Worm (Caenorhabditis elegans) whole organism, late embryonic: Measurements from ENCODE around the gene R02F11.1.

ENCODE experiments used
- K09A11.1 ChIP-seq: sonication (generic microtip); optimal IDR thresholded peaks from 2 replicates; lab custom pipeline; 2017; ENCODE audit warnings: antibody characterized with exemption, mild to moderate bottlenecking, missing genetic modification characterization, missing compliant biosample characterization; ENCODE audit not compliant: insufficient read depth
- elt-4 ChIP-seq: sonication (generic microtip); optimal IDR thresholded peaks from 2 replicates; lab custom pipeline; 2016; ENCODE audit warnings: missing genetic modification characterization, missing compliant biosample characterization
- fax-1 ChIP-seq: sonication (generic microtip); optimal IDR thresholded peaks from 2 replicates; lab custom pipeline; 2016; ENCODE audit warnings: missing genotype, missing genetic modification characterization, missing compliant biosample characterization
- gmeb-2 ChIP-seq: sonication (generic microtip); optimal IDR thresholded peaks from 2 replicates; lab custom pipeline; 2016; ENCODE audit warnings: missing genetic modification characterization, inconsistent platforms, missing compliant biosample characterization
- mec-3 ChIP-seq: sonication (generic microtip); optimal IDR thresholded peaks from 2 replicates; lab custom pipeline; 2016; ENCODE audit warnings: borderline replicate concordance, missing genetic modification characterization, missing compliant biosample characterization
- nhr-11 ChIP-seq: fragments of 150-350 bp; optimal IDR thresholded peaks from 2 replicates; lab custom pipeline; 2014; ENCODE audit warnings: missing biosample characterization, missing genetic modification characterization
- pha-4 ChIP-seq: fragments of 150-350 bp; optimal IDR thresholded peaks from 2 replicates; lab custom pipeline; 2018; ENCODE audit warnings: missing biosample characterization, missing genetic modification reagents, missing genetic modification characterization
- pros-1 ChIP-seq: fragments of 150-350 bp; optimal IDR thresholded peaks from 2 replicates; lab custom pipeline; 2014; ENCODE audit warnings: missing biosample characterization, missing genetic modification reagents, missing genetic modification characterization
- sdc-2 ChIP-seq: sonication (generic microtip); optimal IDR thresholded peaks from 2 replicates; lab custom pipeline; 2016; ENCODE audit warnings: missing genotype, missing genetic modification characterization, missing compliant biosample characterization
- tbx-2 ChIP-seq: sonication (generic microtip); optimal IDR thresholded peaks from 2 replicates; lab custom pipeline; 2016; ENCODE audit warnings: missing genetic modification characterization, missing compliant biosample characterization
- unc-86 ChIP-seq: sonication (generic microtip); optimal IDR thresholded peaks from 2 replicates; lab custom pipeline; 2016; ENCODE audit warnings: missing genetic modification characterization, missing compliant biosample characterization

DNA sequence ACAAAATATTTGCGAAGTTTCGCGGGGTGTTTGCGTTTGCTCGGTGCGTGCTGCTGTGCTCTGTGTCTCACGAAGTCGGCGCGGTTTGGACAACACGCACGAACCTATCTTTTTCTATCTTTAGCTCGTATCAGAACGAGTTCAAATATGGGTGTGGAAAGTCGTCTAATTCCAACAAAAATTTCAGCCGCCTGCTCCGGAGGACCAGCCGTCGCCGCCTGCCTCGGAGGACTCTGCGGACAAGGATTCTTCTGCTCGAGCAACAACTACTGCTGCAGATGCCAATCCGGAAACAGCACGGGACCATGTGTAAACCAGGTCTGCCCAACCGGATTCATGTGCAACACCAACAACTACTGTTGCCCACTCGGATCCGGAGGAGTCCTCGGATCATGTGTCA, 1.0 kb downstream of the R02F11.1 start:
- TF ChIP-seq unc-86 (tag; lab: Kevin White, UChicago), result no peak
- no peak for TF ChIP-seq sdc-2 (tag; lab: Kevin White, UChicago)
- no peak for TF ChIP-seq gmeb-2 (tag; lab: Kevin White, UChicago)
- no peak for TF ChIP-seq nhr-11 (tag; lab: Kevin White, UChicago)
- no peak for TF ChIP-seq pros-1 (tag; lab: Kevin White, UChicago)
- no peak for TF ChIP-seq mec-3
- no peak for TF ChIP-seq elt-4
- no peak for TF ChIP-seq K09A11.1
- no peak for TF ChIP-seq pha-4 (tag; lab: Kevin White, UChicago)
- no peak for TF ChIP-seq tbx-2 (tag; lab: Kevin White, UChicago)
- no peak for TF ChIP-seq fax-1 (tag; lab: Kevin White, UChicago)
